Comparison of ENCODE assay signal across 1 fruit fly cellular context in genomic region chrX:23097250-23097649, dm6.
TF ChIP-seq lines count a peak whose summit lies in the region.

No protein-coding gene starts in this region.

TF ChIP-seq in whole organism, embryonic, 481 proteins besides CTCF, POLR2A, EP300 and RAD21 (continued from another document):
- TF ChIP-seq CG17612 (GFP tag; IDR thresholded peaks at IDR 0.05; lab: Robert Waterston, UW) (no peak), CG12236 (GFP tag; optimal IDR thresholded peaks at IDR 0.05; lab: Kevin White, UChicago) (no peak), CG32532 (GFP tag; IDR thresholded peaks at IDR 0.05; lab: Robert Waterston, UW) (peak; percentile 38; the same call in 1 of the 2 replicates), CG3995 (GFP tag; optimal IDR thresholded peaks at IDR 0.05; lab: Kevin White, UChicago) (peak; percentile 33), tin (GFP tag; optimal IDR thresholded peaks at IDR 0.05; lab: Kevin White, UChicago) (no peak), Scr (GFP tag; IDR thresholded peaks at IDR 0.05; lab: Robert Waterston, UW; ENCODE audit: partially characterized antibody) (peak; percentile 69), CG11085 (GFP tag; IDR thresholded peaks at IDR 0.05; lab: Robert Waterston, UW) (0 out of 2 replicates have a peak, but pooled peaks have one; percentile 36), Bgb (GFP tag; IDR thresholded peaks at IDR 0.05; lab: Robert Waterston, UW; ENCODE audit: partially characterized antibody) (peak; percentile 51), Fer2 (tag; optimal IDR thresholded peaks at IDR 0.05; lab: Kevin White, UChicago) (no peak), CG7357 (GFP tag; IDR thresholded peaks at IDR 0.05; lab: Robert Waterston, UW) (peak; percentile 84), zen2 (GFP tag; IDR thresholded peaks at IDR 0.05; lab: Robert Waterston, UW; ENCODE audit: partially characterized antibody) (peak; percentile 49; the same call in 1 of the 3 replicates), hb (GFP tag; IDR thresholded peaks at IDR 0.05; lab: Robert Waterston, UW; ENCODE audit: partially characterized antibody) (0 out of 3 replicates have a peak, but pooled peaks have one; percentile 54), hbn (GFP tag; IDR thresholded peaks at IDR 0.05; lab: Robert Waterston, UW; ENCODE audit: partially characterized antibody) (peak; percentile 41; the same call in 1 of the 2 replicates), unc-4 (GFP tag; IDR thresholded peaks at IDR 0.05; lab: Robert Waterston, UW; ENCODE audit: partially characterized antibody) (peak; percentile 61; the same call in 1 of the 2 replicates), Sin3A (optimal IDR thresholded peaks at IDR 0.05; lab: Kevin White, UChicago) (peak; percentile 0), Ada2b (GFP tag; IDR thresholded peaks at IDR 0.05; lab: Robert Waterston, UW) (peak; percentile 17; the same call in 1 of the 2 replicates), CG13287 (GFP tag; IDR thresholded peaks at IDR 0.05; lab: Robert Waterston, UW; ENCODE audit: partially characterized antibody) (peak; percentile 72), CG16813 (GFP tag; IDR thresholded peaks at IDR 0.05; lab: Robert Waterston, UW; ENCODE audit: partially characterized antibody) (peak; percentile 70), CG1603 (tag; optimal IDR thresholded peaks at IDR 0.05; lab: Kevin White, UChicago) (peak; percentile 8), sna (GFP tag; IDR thresholded peaks at IDR 0.05; lab: Robert Waterston, UW; ENCODE audit: partially characterized antibody) (0 out of 2 replicates have a peak, but pooled peaks have one; percentile 34), bbx (GFP tag; IDR thresholded peaks at IDR 0.05; lab: Robert Waterston, UW; ENCODE audit: partially characterized antibody) (0 out of 2 replicates have a peak, but pooled peaks have one; percentile 26), Opbp (GFP tag; IDR thresholded peaks at IDR 0.05; lab: Robert Waterston, UW; ENCODE audit: partially characterized antibody) (peak; percentile 42; the same call in 1 of the 3 replicates), ssp (GFP tag; IDR thresholded peaks at IDR 0.05; lab: Robert Waterston, UW) (peak; percentile 85), CG7963 (GFP tag; IDR thresholded peaks at IDR 0.05; lab: Robert Waterston, UW; ENCODE audit: partially characterized antibody) (0 out of 3 replicates have a peak, but pooled peaks have one; percentile 36), slbo (GFP tag; IDR thresholded peaks at IDR 0.05; lab: Robert Waterston, UW) (peak; percentile 62; the same call in 1 of the 2 replicates), tna (GFP tag; IDR thresholded peaks at IDR 0.05; lab: Robert Waterston, UW; ENCODE audit: partially characterized antibody) (no peak), CG2120 (GFP tag; optimal IDR thresholded peaks at IDR 0.05; lab: Kevin White, UChicago) (peak; percentile 4), CG4617 (GFP tag; optimal IDR thresholded peaks at IDR 0.05; lab: Kevin White, UChicago; ENCODE audit: borderline replicate concordance) (no peak), zfh1 (GFP tag; IDR thresholded peaks at IDR 0.05; lab: Robert Waterston, UW) (no peak), mirr (GFP tag; optimal IDR thresholded peaks at IDR 0.05; lab: Kevin White, UChicago) (no peak), HLH4C (GFP tag; IDR thresholded peaks at IDR 0.05; lab: Robert Waterston, UW; ENCODE audit: partially characterized antibody) (peak; percentile 54), lilli (GFP tag; optimal IDR thresholded peaks at IDR 0.05; lab: Kevin White, UChicago) (peak; percentile 20), inv (GFP tag; IDR thresholded peaks at IDR 0.05; lab: Robert Waterston, UW; ENCODE audit: partially characterized antibody) (peak; percentile 62), pzg (GFP tag; optimal IDR thresholded peaks at IDR 0.05; lab: Kevin White, UChicago) (peak; percentile 20), Dad (GFP tag; optimal IDR thresholded peaks at IDR 0.05; lab: Kevin White, UChicago) (no peak), Rfx (GFP tag; IDR thresholded peaks at IDR 0.05; lab: Robert Waterston, UW) (peak; percentile 48; the same call in 1 of the 2 replicates)
